Worm (Caenorhabditis elegans): ENCODE results near the gene F40G12.7.

ce11 chrV:14226373-14226772 lies 48.0 kb upstream of the F40G12.7 start, which contains the start of gene nep-21:
- no peak for TF ChIP-seq him-1 (tag; optimal IDR thresholded peaks at IDR 0.05)
- no peak for TF ChIP-seq dao-5 (tag; optimal IDR thresholded peaks at IDR 0.05)
- no peak for TF ChIP-seq W03F9.2 (tag; optimal IDR thresholded peaks at IDR 0.05)
